Worm (Caenorhabditis elegans) whole organism, L3 larva: ENCODE measurements around the gene C02B10.4.
A peak's percentile ranks its signal among the peaks of the same experiment; 100 is the strongest.

Experiments used
- R02D3.7 ChIP-seq: fragments of 150-350 bp; optimal IDR thresholded peaks from 2 replicates; lab custom pipeline; 2014; ENCODE audit warnings: missing biosample characterization, missing genetic modification characterization
- ZK546.5 ChIP-seq: sonication (generic microtip); optimal IDR thresholded peaks from 2 replicates; lab custom pipeline; 2017; ENCODE audit warnings: missing biosample characterization, missing genetic modification characterization
- ama-1 ChIP-seq: fragments of 150-350 bp; optimal IDR thresholded peaks from 2 replicates; lab custom pipeline; 2018
- ceh-28 ChIP-seq: fragments of 150-350 bp; optimal IDR thresholded peaks from 2 replicates; lab custom pipeline; 2014; ENCODE audit warnings: missing biosample characterization, missing genetic modification reagents, missing genetic modification characterization
- ceh-82 ChIP-seq: fragments of 150-350 bp; optimal IDR thresholded peaks from 2 replicates; lab custom pipeline; 2014; ENCODE audit warnings: missing biosample characterization, missing genetic modification characterization
- ceh-9 ChIP-seq: sonication (generic microtip); optimal IDR thresholded peaks from 2 replicates; lab custom pipeline; 2018; ENCODE audit warnings: missing biosample characterization, missing genetic modification characterization
- daf-12 ChIP-seq: fragments of 150-350 bp; optimal IDR thresholded peaks from 2 replicates; lab custom pipeline; 2014; ENCODE audit warnings: missing biosample characterization, missing genetic modification reagents, missing genetic modification characterization
- egl-27 ChIP-seq: sonication (generic microtip); optimal IDR thresholded peaks from 4 replicates; lab custom pipeline; 2017; ENCODE audit warnings: missing biosample characterization, missing genetic modification reagents, missing genetic modification characterization
- egl-5 ChIP-seq: fragments of 150-350 bp; optimal IDR thresholded peaks from 2 replicates; lab custom pipeline; 2017; ENCODE audit warnings: missing biosample characterization, missing genetic modification reagents, missing genetic modification characterization, inconsistent platforms
- elt-2 ChIP-seq: sonication (generic microtip); optimal IDR thresholded peaks from 2 replicates; lab custom pipeline; 2016; ENCODE audit warnings: missing genetic modification reagents, mild to moderate bottlenecking, missing genetic modification characterization, missing compliant biosample characterization
- elt-3 ChIP-seq, 3 experiments: fragments of 150-350 bp in 1 of 3; sonication (generic microtip) in 2 of 3; optimal IDR thresholded peaks; 2 replicates in 2 of 3; 4 replicates in 1 of 3; lab custom pipeline; 2014 to 2017; ENCODE audit warnings: missing biosample characterization in 3 of 3, missing genetic modification characterization in 3 of 3
- hmg-11 ChIP-seq: sonication (generic microtip); optimal IDR thresholded peaks from 2 replicates; lab custom pipeline; 2016; ENCODE audit warnings: missing genetic modification characterization, missing compliant biosample characterization
- lin-39 ChIP-seq: fragments of 150-350 bp; optimal IDR thresholded peaks from 2 replicates; lab custom pipeline; 2018; ENCODE audit warnings: missing biosample characterization, missing genetic modification reagents, missing genetic modification characterization
- lsy-12 ChIP-seq: sonication (generic microtip); optimal IDR thresholded peaks from 2 replicates; lab custom pipeline; 2016; ENCODE audit warnings: mild to moderate bottlenecking, missing genetic modification characterization, missing compliant biosample characterization
- mdl-1 ChIP-seq: fragments of 150-350 bp; optimal IDR thresholded peaks from 2 replicates; lab custom pipeline; 2014; ENCODE audit warnings: missing biosample characterization, missing genetic modification characterization
- nfya-1 ChIP-seq: sonication (generic microtip); optimal IDR thresholded peaks from 2 replicates; lab custom pipeline; 2017; ENCODE audit warnings: missing genetic modification characterization, mild to moderate bottlenecking, missing compliant biosample characterization, antibody characterized with exemption, moderate library complexity; ENCODE audit not compliant: insufficient read depth
- nhr-11 ChIP-seq: fragments of 150-350 bp; optimal IDR thresholded peaks from 2 replicates; lab custom pipeline; 2014; ENCODE audit warnings: missing biosample characterization, missing genetic modification characterization
- nhr-23 ChIP-seq: fragments of 150-350 bp; optimal IDR thresholded peaks from 2 replicates; lab custom pipeline; 2014; ENCODE audit warnings: missing biosample characterization, missing genetic modification reagents, missing genetic modification characterization
- nhr-25 ChIP-seq: sonication (generic microtip); optimal IDR thresholded peaks from 2 replicates; lab custom pipeline; 2017; ENCODE audit warnings: missing biosample characterization, missing genetic modification characterization
- nhr-28 ChIP-seq: fragments of 150-350 bp; optimal IDR thresholded peaks from 2 replicates; lab custom pipeline; 2014; ENCODE audit warnings: missing biosample characterization, missing genetic modification characterization
- nhr-67 ChIP-seq: fragments of 150-350 bp; optimal IDR thresholded peaks from 2 replicates; lab custom pipeline; 2014; ENCODE audit warnings: missing biosample characterization, missing genetic modification characterization
- nhr-76 ChIP-seq: fragments of 150-350 bp; sonication (generic microtip); optimal IDR thresholded peaks from 5 replicates; lab custom pipeline; 2014; ENCODE audit warnings: missing biosample characterization, missing genetic modification characterization
- nhr-77 ChIP-seq: fragments of 150-350 bp; optimal IDR thresholded peaks from 2 replicates; lab custom pipeline; 2014; ENCODE audit warnings: missing biosample characterization, missing genetic modification characterization
- pha-4 ChIP-seq: fragments of 150-350 bp; optimal IDR thresholded peaks from 2 replicates; lab custom pipeline; 2014; ENCODE audit warnings: missing biosample characterization, missing genetic modification reagents, missing genetic modification characterization
- pqm-1 ChIP-seq: fragments of 150-350 bp; optimal IDR thresholded peaks from 2 replicates; lab custom pipeline; 2017; ENCODE audit warnings: missing biosample characterization, missing genetic modification characterization, inconsistent platforms
- sea-2 ChIP-seq: fragments of 150-350 bp; sonication (generic microtip); optimal IDR thresholded peaks from 4 replicates; lab custom pipeline; 2014; ENCODE audit warnings: missing biosample characterization, missing genetic modification reagents, missing genetic modification characterization
- skn-1 ChIP-seq: fragments of 150-350 bp; optimal IDR thresholded peaks from 2 replicates; lab custom pipeline; 2014; ENCODE audit warnings: missing biosample characterization, missing genetic modification characterization
- snpc-4 ChIP-seq: fragments of 150-350 bp; optimal IDR thresholded peaks from 2 replicates; lab custom pipeline; 2014; ENCODE audit warnings: missing biosample characterization, missing genetic modification characterization
- ztf-11 ChIP-seq: fragments of 150-350 bp; optimal IDR thresholded peaks from 2 replicates; lab custom pipeline; 2014; ENCODE audit warnings: missing biosample characterization, missing genetic modification characterization

C02B10.4 gene

DNA sequence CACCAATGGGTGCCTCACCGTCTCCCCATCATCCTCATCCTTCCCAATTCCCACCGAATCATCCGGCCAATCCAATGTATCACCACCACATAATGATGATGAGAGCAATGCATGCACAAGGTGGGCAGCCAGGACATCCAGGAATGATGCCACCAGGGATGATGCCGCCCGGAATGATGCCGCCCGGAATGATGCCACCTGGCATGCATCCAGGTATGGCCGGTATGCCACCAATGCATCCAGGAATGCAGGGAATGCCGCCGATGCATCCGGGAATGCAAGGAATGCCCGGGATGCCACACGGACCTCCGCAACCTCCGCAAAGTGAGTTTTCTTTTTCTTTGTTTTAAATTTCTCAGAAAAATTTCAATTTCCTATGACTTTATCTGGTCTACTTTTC is 5.6 kb upstream of the C02B10.4 start:
- TF ChIP-seq lsy-12 (tag; lab: Kevin White, UChicago) (no peak), elt-3 (tag; optimal IDR thresholded peaks at IDR 0.05; lab: Kevin White, UChicago) (no peak), ceh-28 (no peak)

DNA sequence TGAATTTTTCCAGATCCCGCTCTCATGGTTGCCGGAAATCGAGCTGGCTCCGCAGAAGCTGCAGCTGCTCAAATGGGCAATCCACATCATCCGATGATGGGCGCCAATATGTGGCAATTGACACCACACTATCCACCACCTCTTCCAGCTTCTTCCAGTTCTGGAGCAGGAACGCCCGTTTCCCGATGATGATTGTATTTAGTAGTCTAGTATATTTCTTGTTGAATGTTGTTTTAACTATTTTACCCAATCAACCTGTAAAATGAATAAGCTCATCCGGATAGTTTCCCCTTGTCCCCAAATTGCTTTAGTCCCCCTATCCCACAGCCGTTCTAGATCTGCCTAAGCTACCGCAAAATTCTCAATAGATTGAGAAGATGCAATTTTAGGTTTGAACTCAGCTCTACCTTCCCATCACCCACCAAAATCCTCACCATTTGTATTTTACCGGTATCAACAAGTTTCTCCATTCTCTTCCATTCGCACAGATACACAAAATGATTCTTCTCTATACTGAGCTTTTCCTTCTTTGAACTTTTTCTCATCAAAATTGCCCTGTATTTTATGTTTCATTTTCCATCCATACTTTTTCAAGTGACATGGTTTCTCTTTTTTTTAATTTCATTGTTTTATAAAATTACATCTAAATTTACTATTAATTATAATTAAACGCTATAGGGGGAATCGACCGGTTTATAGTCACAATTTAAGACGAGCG is 5.0 kb upstream of the C02B10.4 start:
- TF ChIP-seq lsy-12 (tag; lab: Kevin White, UChicago) (no peak), nhr-76 (tag; lab: Kevin White, UChicago) (no peak), ZK546.5 (no peak), elt-2 (tag; lab: Kevin White, UChicago) (peak; percentile 1)

DNA sequence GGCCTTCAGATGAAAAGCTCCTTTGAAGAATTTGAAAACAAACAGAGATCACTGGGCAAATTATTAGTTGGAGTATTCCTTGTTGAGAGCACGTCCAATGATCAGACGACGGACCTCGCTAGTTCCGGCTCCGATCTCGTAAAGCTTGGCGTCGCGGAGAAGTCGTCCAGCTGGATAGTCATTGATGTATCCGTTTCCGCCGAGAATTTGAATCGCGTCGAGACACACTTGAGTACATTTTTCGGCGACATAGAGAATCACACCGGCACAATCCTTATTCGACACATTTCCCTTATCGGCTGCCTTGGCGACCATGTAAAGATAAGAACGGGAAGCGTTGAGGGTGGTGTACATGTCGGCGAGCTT is 4.4 kb upstream of the C02B10.4 start:
- TF ChIP-seq pqm-1 (tag; lab: Kevin White, UChicago) (no peak), ceh-28 (no peak), elt-2 (tag; lab: Kevin White, UChicago) (peak; percentile 25)

DNA sequence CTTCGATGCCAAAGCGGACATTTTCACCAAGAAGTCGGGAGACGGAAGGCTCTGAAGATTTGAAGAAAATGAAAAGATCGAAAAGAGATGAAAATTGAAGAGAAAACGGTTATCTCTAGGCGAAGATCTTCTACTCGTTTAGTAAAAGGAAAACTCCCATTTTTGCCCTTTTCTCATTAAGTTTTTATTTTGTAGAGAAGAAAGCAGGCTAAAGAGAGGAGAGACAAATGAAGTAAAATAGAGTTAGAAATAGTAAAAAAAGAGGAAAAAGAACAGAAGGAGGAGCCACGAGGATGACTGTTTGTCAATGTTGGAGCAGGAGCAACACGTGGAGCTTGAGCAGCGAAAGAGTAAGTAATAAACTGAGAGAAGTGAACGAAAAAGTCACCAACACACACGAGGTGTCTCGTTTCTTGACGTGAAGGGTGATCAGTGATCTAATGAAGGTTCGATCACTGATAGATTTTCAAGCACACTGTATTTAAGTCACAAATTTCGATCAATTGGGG is 2.5 kb upstream of the C02B10.4 start, which contains the start of gene ivd-1:
TSS of gene ivd-1 (minus strand) at position 51 of the 509 bp plus-strand sequence.
- no peak for TF ChIP-seq sea-2 (GFP tag; lab: Kevin White, UChicago)
- TF ChIP-seq mdl-1 (tag; lab: Kevin White, UChicago), result peak; percentile 8
- no peak for TF ChIP-seq skn-1
- TF ChIP-seq elt-2 (tag; lab: Kevin White, UChicago), result peak; percentile 75
- no peak for TF ChIP-seq lsy-12 (tag; lab: Kevin White, UChicago)
- TF ChIP-seq nhr-67 (tag; lab: Kevin White, UChicago), result no peak
- no peak for TF ChIP-seq nhr-23 (tag; lab: Kevin White, UChicago)
- no peak for TF ChIP-seq ceh-82
- TF ChIP-seq ztf-11 (tag; lab: Kevin White, UChicago), result no peak
- no peak for TF ChIP-seq hmg-11 (tag; lab: Kevin White, UChicago)
- no peak for TF ChIP-seq R02D3.7 (tag; lab: Kevin White, UChicago)
- no peak for TF ChIP-seq egl-27 (tag; lab: Kevin White, UChicago)
- no peak for TF ChIP-seq ama-1
- TF ChIP-seq pha-4 (tag; lab: Kevin White, UChicago), result peak; percentile 75

DNA sequence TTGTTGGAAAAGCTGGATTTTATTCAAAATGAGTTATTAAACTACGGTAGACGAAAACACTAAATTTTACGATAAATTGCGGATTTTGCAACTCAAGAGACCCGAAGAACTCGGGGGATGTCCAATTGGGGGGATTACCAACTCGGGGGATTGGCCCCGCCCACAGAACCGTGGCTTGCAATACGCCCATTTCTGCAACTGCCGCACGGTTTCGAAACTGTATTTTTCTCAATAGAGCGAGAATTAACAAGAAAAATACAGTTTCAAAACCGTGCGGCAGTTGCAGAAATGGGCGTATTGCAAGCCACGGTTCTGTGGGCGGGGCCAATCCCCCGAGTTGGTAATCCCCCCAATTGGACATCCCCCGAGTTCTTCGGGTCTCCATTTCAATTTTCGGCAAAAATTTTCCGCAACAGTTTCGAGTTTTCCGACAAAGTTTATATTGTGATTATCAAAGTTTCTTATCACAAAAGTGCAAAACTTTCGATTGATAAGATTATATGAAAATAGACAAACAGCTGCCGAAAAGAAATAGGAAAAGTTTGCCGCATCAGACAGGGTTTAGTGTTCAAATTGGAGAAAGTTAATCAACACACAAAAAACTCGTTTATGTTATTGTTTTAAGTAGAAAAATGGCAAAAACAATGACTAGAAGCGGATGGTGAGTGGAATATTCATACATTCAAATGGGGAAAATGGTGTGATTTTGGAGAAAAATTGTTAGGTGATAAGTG is 1.4 kb upstream of the C02B10.4 start:
- TF ChIP-seq nhr-25 (tag; lab: Kevin White, UChicago) (peak; percentile 35), elt-2 (tag; lab: Kevin White, UChicago) (peak; percentile 79), nfya-1 (peak; percentile 12), nhr-23 (tag; lab: Kevin White, UChicago) (peak; percentile 28), elt-3 (tag; optimal IDR thresholded peaks at IDR 0.05; lab: Kevin White, UChicago) (peak in 1 of 3 experiments; percentile 92)
- TF ChIP-seq, all 47 proteins: peak for 5; not testable (repeated sequence) for 42

DNA sequence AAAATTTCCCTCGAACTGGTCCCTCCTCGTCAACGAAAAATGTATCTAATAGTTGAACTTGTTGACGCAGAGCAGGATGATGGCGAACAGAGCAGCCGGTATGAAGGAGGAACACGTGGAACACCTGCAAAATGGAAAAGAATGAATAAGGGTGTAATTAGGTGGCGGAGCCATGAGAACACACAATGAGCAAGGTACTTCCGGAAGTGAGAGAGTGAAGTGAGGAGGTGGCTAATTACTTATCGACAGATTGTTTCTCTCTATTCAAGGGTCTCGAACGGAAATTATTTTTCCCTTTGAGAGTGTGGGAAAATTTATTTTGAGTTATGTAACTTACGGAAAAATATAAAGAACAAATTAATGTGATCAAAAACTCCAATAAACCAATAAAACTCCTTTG is 2.1 kb downstream of the C02B10.4 start:
- TF ChIP-seq ceh-9 (no peak), daf-12 (tag; lab: Kevin White, UChicago) (no peak), lin-39 (tag; lab: Kevin White, UChicago) (no peak), snpc-4 (tag; lab: Kevin White, UChicago) (no peak), nhr-28 (tag; lab: Kevin White, UChicago) (no peak), lsy-12 (tag; lab: Kevin White, UChicago) (no peak), pha-4 (tag; lab: Kevin White, UChicago) (no peak), egl-5 (no peak)
- TF ChIP-seq, all 47 proteins: peak for 0

DNA sequence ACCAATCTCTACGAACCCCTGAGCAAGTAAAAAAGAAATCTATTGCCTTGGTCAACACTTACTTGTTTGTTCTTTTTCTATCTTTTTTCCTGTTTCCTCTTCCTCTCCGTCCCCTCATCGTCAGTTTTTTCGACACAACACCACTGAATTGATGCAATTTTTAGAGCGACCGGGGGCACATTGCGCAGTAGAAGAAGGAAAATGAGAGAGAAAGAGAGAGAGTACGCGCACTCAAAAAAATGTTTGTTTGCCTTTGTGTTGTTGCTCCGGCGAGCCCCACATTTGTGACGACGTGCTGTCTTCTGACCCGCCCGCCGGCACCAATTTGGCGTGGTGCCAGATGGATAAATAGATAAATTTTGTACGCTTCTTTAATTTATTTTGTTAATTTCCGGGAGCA is 8.8 kb downstream of the C02B10.4 start:
- no peak for TF ChIP-seq daf-12 (tag; lab: Kevin White, UChicago)
- peak; percentile 46 for TF ChIP-seq pha-4 (tag; lab: Kevin White, UChicago)
- TF ChIP-seq lin-39 (tag; lab: Kevin White, UChicago), result peak; percentile 80
- TF ChIP-seq hmg-11 (tag; lab: Kevin White, UChicago), result peak; percentile 19
- TF ChIP-seq nhr-11 (tag; lab: Kevin White, UChicago), result no peak
- TF ChIP-seq snpc-4 (tag; lab: Kevin White, UChicago), result peak; percentile 4
- TF ChIP-seq sea-2 (GFP tag; lab: Kevin White, UChicago), result no peak
- TF ChIP-seq nhr-77 (tag; lab: Kevin White, UChicago), result no peak
- TF ChIP-seq nfya-1, result peak; percentile 57
- peak; percentile 4 for TF ChIP-seq egl-27 (tag; lab: Kevin White, UChicago)
